Worm (Caenorhabditis elegans): ENCODE measurements around the gene F10C2.5.

ce11 chrV:12006495-12006894, 38.7 kb upstream of the F10C2.5 start, which contains the start of gene F57F5.3:
- TF ChIP-seq elt-3 (tag; optimal IDR thresholded peaks at IDR 0.05) (no peak), nhr-237 (tag; optimal IDR thresholded peaks at IDR 0.05) (no peak), fos-1 (tag; optimal IDR thresholded peaks at IDR 0.05) (no peak), lin-39 (tag; optimal IDR thresholded peaks at IDR 0.05) (no peak), nhr-11 (tag; optimal IDR thresholded peaks at IDR 0.05) (no peak), sem-4 (tag; optimal IDR thresholded peaks at IDR 0.05) (no peak), R02D3.7 (tag; optimal IDR thresholded peaks at IDR 0.05) (no peak), nhr-23 (tag; optimal IDR thresholded peaks at IDR 0.05) (no peak), unc-39 (tag; optimal IDR thresholded peaks at IDR 0.05) (no peak), mbf-1 (tag; optimal IDR thresholded peaks at IDR 0.05) (no peak), zag-1 (tag; optimal IDR thresholded peaks at IDR 0.05) (no peak), mdl-1 (tag; optimal IDR thresholded peaks at IDR 0.05) (no peak), ZK546.5 (tag; optimal IDR thresholded peaks at IDR 0.05) (no peak)

Data from whole organism, L2 larva.